Fruit fly (Drosophila melanogaster) whole organism, embryonic: ENCODE measurements around the gene Esyt2.

ENCODE experiments used
- Atf-2 ChIP-seq: fragments of 200-800 bp; sonication (Bioruptor generic); optimal IDR thresholded peaks from 2 replicates; lab custom pipeline; 2016; ENCODE audit warnings: missing biosample characterization, missing genetic modification characterization
- C15 ChIP-seq: fragments of 200-800 bp; sonication (Bioruptor generic); IDR thresholded peaks from 3 replicates; pipeline ENCODE4 v1.3.6; 2022; ENCODE audit warnings: missing biosample characterization, missing genetic modification characterization
- CG10979 ChIP-seq: fragments of 200-800 bp; sonication (Bioruptor generic); optimal IDR thresholded peaks from 2 replicates; lab custom pipeline; 2018; ENCODE audit warnings: missing biosample characterization, mild to moderate bottlenecking, missing genetic modification characterization, moderate library complexity
- CG11504 ChIP-seq: fragments of 200-800 bp; sonication (Bioruptor generic); optimal IDR thresholded peaks from 3 replicates; lab custom pipeline; 2019; ENCODE audit warnings: missing biosample characterization, mild to moderate bottlenecking, missing genetic modification characterization, moderate library complexity
- CG12391 ChIP-seq: fragments of 200-800 bp; sonication (Bioruptor generic); optimal IDR thresholded peaks from 3 replicates; lab custom pipeline; 2018; ENCODE audit warnings: missing biosample characterization, mild to moderate bottlenecking, missing genetic modification characterization, moderate library complexity
- CG12659 ChIP-seq: fragments of 200-800 bp; sonication (Bioruptor generic); optimal IDR thresholded peaks from 3 replicates; lab custom pipeline; 2017; ENCODE audit warnings: mild to moderate bottlenecking, missing biosample characterization, missing genetic modification reagents, missing genetic modification characterization
- CG14710 ChIP-seq: fragments of 200-800 bp; sonication (Bioruptor generic); optimal IDR thresholded peaks from 3 replicates; lab custom pipeline; 2019; ENCODE audit warnings: missing biosample characterization, mild to moderate bottlenecking, missing genetic modification characterization, moderate library complexity
- CG15011 ChIP-seq: fragments of 200-800 bp; sonication (Bioruptor generic); optimal IDR thresholded peaks from 3 replicates; lab custom pipeline; 2018; ENCODE audit warnings: missing biosample characterization, mild to moderate bottlenecking, missing genetic modification characterization
- CG16863 ChIP-seq: fragments of 200-800 bp; sonication (Bioruptor generic); optimal IDR thresholded peaks from 3 replicates; lab custom pipeline; 2016; ENCODE audit warnings: missing biosample characterization, missing genetic modification characterization
- CG17359 ChIP-seq: fragments of 200-800 bp; sonication (Bioruptor generic); optimal IDR thresholded peaks from 3 replicates; lab custom pipeline; 2018; ENCODE audit warnings: missing biosample characterization, mild to moderate bottlenecking, missing genetic modification characterization, moderate library complexity
- CG30403 ChIP-seq: fragments of 200-800 bp; sonication (Bioruptor generic); optimal IDR thresholded peaks from 3 replicates; lab custom pipeline; 2016; ENCODE audit warnings: missing biosample characterization, missing genetic modification characterization
- CG30431 ChIP-seq: fragments of 200-800 bp; sonication (Bioruptor generic); optimal IDR thresholded peaks from 2 replicates; lab custom pipeline; 2017; ENCODE audit warnings: missing biosample characterization, missing genetic modification characterization
- CG6175 ChIP-seq: fragments of 200-800 bp; sonication (Bioruptor generic); IDR thresholded peaks from 3 replicates; pipeline ENCODE4 v1.3.6; 2022; ENCODE audit warnings: missing biosample characterization, missing genetic modification characterization
- CG6854 ChIP-seq: fragments of 200-800 bp; sonication (Bioruptor generic); optimal IDR thresholded peaks from 3 replicates; lab custom pipeline; 2017; ENCODE audit warnings: missing biosample characterization, mild to moderate bottlenecking, missing genetic modification characterization
- CG7839 ChIP-seq: fragments of 200-800 bp; sonication (Bioruptor generic); optimal IDR thresholded peaks from 3 replicates; lab custom pipeline; 2018; ENCODE audit warnings: missing biosample characterization, mild to moderate bottlenecking, missing genetic modification characterization, moderate library complexity
- CG8924 ChIP-seq: fragments of 200-800 bp; optimal IDR thresholded peaks from 3 replicates; lab custom pipeline; 2019; ENCODE audit warnings: missing biosample characterization, mild to moderate bottlenecking, missing genetic modification characterization, moderate library complexity
- CG9727 ChIP-seq: fragments of 200-800 bp; sonication (Bioruptor generic); optimal IDR thresholded peaks from 3 replicates; lab custom pipeline; 2017; ENCODE audit warnings: missing biosample characterization, mild to moderate bottlenecking, missing genetic modification characterization
- Camta ChIP-seq: fragments of 200-800 bp; sonication (Bioruptor generic); optimal IDR thresholded peaks from 2 replicates; lab custom pipeline; 2016; ENCODE audit warnings: missing biosample characterization, missing genetic modification characterization
- Drgx ChIP-seq: fragments of 200-800 bp; sonication (Bioruptor generic); IDR thresholded peaks from 2 replicates; pipeline ENCODE4 v1.3.6; 2022; ENCODE audit warnings: missing biosample characterization, missing genetic modification characterization
- Fer1 ChIP-seq: fragments of 200-800 bp; sonication (Bioruptor generic); optimal IDR thresholded peaks from 2 replicates; lab custom pipeline; 2017; ENCODE audit warnings: missing biosample characterization, mild to moderate bottlenecking, missing genetic modification characterization
- Gsc ChIP-seq: fragments of 200-800 bp; sonication (Bioruptor generic); IDR thresholded peaks from 2 replicates; pipeline ENCODE4 v1.3.6; 2022; ENCODE audit warnings: missing biosample characterization, missing genetic modification characterization
- HHEX ChIP-seq: fragments of 200-800 bp; sonication (Bioruptor generic); optimal IDR thresholded peaks from 3 replicates; lab custom pipeline; 2017; ENCODE audit warnings: missing biosample characterization, mild to moderate bottlenecking, missing genetic modification characterization, missing genetic modification reagents
- Hr39 ChIP-seq: fragments of >200 bp; optimal IDR thresholded peaks from 2 replicates; lab custom pipeline; 2017
- Med ChIP-seq: fragments of 200-800 bp; sonication (Bioruptor generic); peaks from one replicate; lab custom pipeline; 2016; ENCODE audit warnings: missing biosample characterization, missing genetic modification characterization, mild to moderate bottlenecking, inconsistent platforms, moderate library complexity
- Meics ChIP-seq: fragments of 200-800 bp; sonication (Bioruptor generic); optimal IDR thresholded peaks from 2 replicates; lab custom pipeline; 2017; ENCODE audit warnings: missing biosample characterization, mild to moderate bottlenecking, missing genetic modification characterization
- Sry-β ChIP-seq: fragments of 200-800 bp; sonication (Bioruptor generic); optimal IDR thresholded peaks from 2 replicates; lab custom pipeline; 2018; ENCODE audit warnings: missing biosample characterization, mild to moderate bottlenecking, missing genetic modification characterization, moderate library complexity
- Vsx1 ChIP-seq: fragments of 200-800 bp; sonication (Bioruptor generic); optimal IDR thresholded peaks from 2 replicates; lab custom pipeline; 2017; ENCODE audit warnings: missing biosample characterization, mild to moderate bottlenecking, missing genetic modification characterization, missing genetic modification reagents
- Xbp1 ChIP-seq: fragments of 200-800 bp; sonication (Bioruptor generic); optimal IDR thresholded peaks from 3 replicates; lab custom pipeline; 2016; ENCODE audit warnings: missing biosample characterization, mild to moderate bottlenecking, missing genetic modification characterization
- abd-A ChIP-seq: fragments of 200-800 bp; sonication (Bioruptor generic); optimal IDR thresholded peaks from 3 replicates; lab custom pipeline; 2019; ENCODE audit warnings: missing biosample characterization, mild to moderate bottlenecking, missing genetic modification characterization, moderate library complexity
- ap ChIP-seq: fragments of 200-800 bp; sonication (Bioruptor generic); IDR thresholded peaks from 2 replicates; pipeline ENCODE4 v1.3.6; 2022; ENCODE audit warnings: missing biosample characterization, missing genetic modification characterization
- bcd ChIP-seq: fragments of 200-800 bp; sonication (Bioruptor generic); optimal IDR thresholded peaks from 2 replicates; lab custom pipeline; 2017; ENCODE audit warnings: missing biosample characterization, mild to moderate bottlenecking, missing genetic modification characterization
- chinmo ChIP-seq: fragments of 200-800 bp; sonication (Bioruptor generic); IDR thresholded peaks from 4 replicates; pipeline ENCODE4 v1.3.6; 2022; ENCODE audit warnings: missing biosample characterization, missing genetic modification characterization; ENCODE audit not compliant: partially characterized antibody
- crol ChIP-seq: fragments of 200-800 bp; sonication (Bioruptor generic); IDR thresholded peaks from 2 replicates; pipeline ENCODE4 v1.3.6; 2022; ENCODE audit warnings: missing biosample characterization, missing genetic modification characterization
- dpn ChIP-seq, 2 experiments: fragments of 200-800 bp; sonication (Bioruptor generic); optimal IDR thresholded peaks; 3 replicates each; lab custom pipeline; 2016; ENCODE audit warnings: missing biosample characterization in 2 of 2, missing genetic modification characterization in 2 of 2
- ewg ChIP-seq: fragments of 200-800 bp; sonication (Bioruptor generic); optimal IDR thresholded peaks from 3 replicates; lab custom pipeline; 2017; ENCODE audit warnings: mild to moderate bottlenecking, missing biosample characterization, missing genetic modification reagents, missing genetic modification characterization
- fd96Cb ChIP-seq: fragments of 200-800 bp; sonication (Bioruptor generic); optimal IDR thresholded peaks from 2 replicates; lab custom pipeline; 2018; ENCODE audit warnings: missing biosample characterization, mild to moderate bottlenecking, missing genetic modification characterization, moderate library complexity
- kah ChIP-seq: fragments of 200-800 bp; sonication (Bioruptor generic); optimal IDR thresholded peaks from 2 replicates; lab custom pipeline; 2018; ENCODE audit warnings: missing biosample characterization, mild to moderate bottlenecking, missing genetic modification characterization
- lab ChIP-seq: fragments of 200-800 bp; sonication (Bioruptor generic); optimal IDR thresholded peaks from 3 replicates; lab custom pipeline; 2017; ENCODE audit warnings: missing biosample characterization, missing genetic modification characterization, mild to moderate bottlenecking, moderate library complexity, missing genetic modification reagents
- lilli ChIP-seq: fragments of 200-800 bp; sonication (Bioruptor generic); optimal IDR thresholded peaks from 3 replicates; lab custom pipeline; 2016; ENCODE audit warnings: missing biosample characterization, missing genetic modification characterization
- lmd ChIP-seq: fragments of 200-800 bp; sonication (Bioruptor generic); IDR thresholded peaks from 2 replicates; pipeline ENCODE4 v1.3.6; 2022; ENCODE audit warnings: missing biosample characterization, missing genetic modification characterization
- nau ChIP-seq: fragments of 200-800 bp; sonication (Bioruptor generic); optimal IDR thresholded peaks from 3 replicates; lab custom pipeline; 2017; ENCODE audit warnings: missing biosample characterization, mild to moderate bottlenecking, missing genetic modification characterization, missing genetic modification reagents
- org-1 ChIP-seq: fragments of 200-800 bp; sonication (Bioruptor generic); optimal IDR thresholded peaks from 2 replicates; lab custom pipeline; 2017; ENCODE audit warnings: missing biosample characterization, missing genetic modification characterization
- pita ChIP-seq: fragments of 200-800 bp; sonication (Bioruptor generic); optimal IDR thresholded peaks from 2 replicates; lab custom pipeline; 2017; ENCODE audit warnings: missing biosample characterization, mild to moderate bottlenecking, missing genetic modification characterization
- repo ChIP-seq: fragments of 200-800 bp; sonication (Bioruptor generic); optimal IDR thresholded peaks from 2 replicates; lab custom pipeline; 2016; ENCODE audit warnings: missing biosample characterization, missing genetic modification characterization
- shn ChIP-seq: fragments of 200-800 bp; sonication (Bioruptor generic); optimal IDR thresholded peaks from 3 replicates; lab custom pipeline; 2016; ENCODE audit warnings: missing biosample characterization, missing genetic modification characterization
- sisA ChIP-seq: fragments of 200-800 bp; sonication (Bioruptor generic); IDR thresholded peaks from 2 replicates; pipeline ENCODE4 v1.3.6; 2022; ENCODE audit warnings: missing biosample characterization, missing genetic modification characterization
- slp2 ChIP-seq: fragments of 200-800 bp; sonication (Bioruptor generic); optimal IDR thresholded peaks from 2 replicates; lab custom pipeline; 2016; ENCODE audit warnings: missing biosample characterization, missing genetic modification characterization
- z ChIP-seq: fragments of 200-800 bp; sonication (Bioruptor generic); IDR thresholded peaks from 3 replicates; pipeline ENCODE4 v1.3.6; 2022; ENCODE audit warnings: missing biosample characterization, missing genetic modification characterization
- zf30C ChIP-seq: fragments of 200-800 bp; sonication (Bioruptor generic); optimal IDR thresholded peaks from 3 replicates; lab custom pipeline; 2018; ENCODE audit warnings: missing biosample characterization, mild to moderate bottlenecking, missing genetic modification characterization

The Esyt2 gene

DNA sequence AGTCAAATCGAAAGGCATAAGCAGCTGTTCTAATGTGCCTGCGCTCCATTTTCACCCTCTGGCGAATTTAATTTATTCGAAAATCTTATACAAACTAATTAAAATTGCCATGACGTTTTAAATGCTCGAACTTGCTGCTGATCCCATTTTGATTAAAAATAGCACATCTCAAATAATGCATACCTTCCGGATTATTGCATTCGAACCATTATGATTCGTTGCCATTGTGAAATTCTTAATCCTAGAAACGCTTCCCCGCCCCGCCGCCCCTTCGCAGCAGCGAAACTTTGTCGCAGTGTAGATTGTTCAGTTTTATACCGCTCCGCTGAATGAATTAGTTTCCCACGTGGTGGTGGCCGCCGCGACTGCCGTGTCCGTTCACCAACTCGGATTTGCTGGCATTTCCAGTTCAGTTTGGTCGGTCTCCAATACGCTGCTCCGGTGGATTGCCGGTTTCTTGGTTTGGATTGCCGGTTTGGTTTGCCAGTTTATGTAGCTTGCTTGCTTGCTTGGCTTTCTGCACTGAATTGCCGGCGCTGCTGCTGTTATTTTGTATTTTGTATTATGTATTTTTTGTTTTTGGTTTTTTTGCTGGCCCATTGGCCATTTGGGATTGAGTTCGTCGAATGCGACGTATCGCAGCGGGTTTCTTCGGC lies 54.2 kb downstream of the Esyt2 start (continued):
- TF ChIP-seq Meics (peak; percentile 24), Drgx (peak; percentile 34; the same call in 1 of the 2 replicates), sisA (GFP tag; lab: Robert Waterston, UW) (peak; percentile 8; the same call in 1 of the 2 replicates), CG8924 (tag; lab: Kevin White, UChicago) (peak; percentile 1), CG12659 (GFP tag; lab: Kevin White, UChicago) (peak; percentile 9), CG9727 (peak; percentile 4), chinmo (GFP tag; lab: Robert Waterston, UW) (0 out of 4 replicates have a peak, but pooled peaks have one; percentile 51), CG12391 (peak; percentile 22), kah (GFP tag; lab: Kevin White, UChicago) (no peak), shn (GFP tag; lab: Kevin White, UChicago) (peak; percentile 1), Camta (GFP tag; lab: Kevin White, UChicago) (no peak), lmd (GFP tag; lab: Robert Waterston, UW) (peak; percentile 37; the same call in 1 of the 2 replicates), slp2 (GFP tag; lab: Kevin White, UChicago) (peak; percentile 41), crol (GFP tag; lab: Robert Waterston, UW) (peak; percentile 38; the same call in 1 of the 2 replicates), nau (GFP tag; lab: Kevin White, UChicago) (peak; percentile 22), CG15011 (GFP tag; lab: Kevin White, UChicago) (no peak), pita (GFP tag; lab: Kevin White, UChicago) (no peak), Med (GFP tag; lab: Kevin White, UChicago) (peak; percentile 32), ewg (GFP tag; lab: Kevin White, UChicago) (peak; percentile 26), fd96Cb (peak; percentile 1), Vsx1 (peak; percentile 14), Xbp1 (peak; percentile 33), Fer1 (GFP tag; lab: Kevin White, UChicago) (peak; percentile 21), ap (GFP tag; lab: Robert Waterston, UW) (no peak), CG6854 (no peak), CG11504 (tag; lab: Kevin White, UChicago) (peak; percentile 62), Atf-2 (GFP tag; lab: Kevin White, UChicago) (peak; percentile 30), CG17359 (peak; percentile 13), lab (peak; percentile 22), Gsc (GFP tag; lab: Robert Waterston, UW) (no peak), dpn (GFP tag; optimal IDR thresholded peaks at IDR 0.05; lab: Kevin White, UChicago) (peak in 1 of 2 experiments; percentile 27), CG10979 (tag; lab: Kevin White, UChicago) (peak; percentile 16), org-1 (GFP tag; lab: Kevin White, UChicago) (peak; percentile 19), CG6175 (0 out of 3 replicates have a peak, but pooled peaks have one; percentile 43), CG16863 (GFP tag; lab: Kevin White, UChicago) (peak; percentile 0), repo (GFP tag; lab: Kevin White, UChicago) (no peak), abd-A (tag; lab: Kevin White, UChicago) (no peak), z (GFP tag; lab: Robert Waterston, UW) (no peak), lilli (GFP tag; lab: Kevin White, UChicago) (peak; percentile 2), CG7839 (peak; percentile 24), C15 (GFP tag; lab: Robert Waterston, UW) (no peak), Sry-β (GFP tag; lab: Kevin White, UChicago) (no peak), Hr39 (lab: Kevin White, UChicago) (no peak), bcd (GFP tag; lab: Kevin White, UChicago) (peak; percentile 2), HHEX (GFP tag; lab: Kevin White, UChicago) (peak; percentile 12), CG30403 (peak; percentile 37), CG14710 (tag; lab: Kevin White, UChicago) (peak; percentile 16), CG30431 (GFP tag; lab: Kevin White, UChicago) (peak; percentile 4), zf30C (peak; percentile 36)
